Fruit fly (Drosophila melanogaster): ENCODE results near the gene CG32246.

dm6 chr3L:4647976-4648375 is 27.0 kb downstream of the CG32246 start, which contains the start of gene TTLL1B:
- TF ChIP-seq CG8478 (optimal IDR thresholded peaks at IDR 0.05) = no peak
- no peak for TF ChIP-seq CTCF (optimal IDR thresholded peaks at IDR 0.05)

Data from S2 (cell line).